Worm (Caenorhabditis elegans) whole organism, L1 larva: ENCODE measurements around the gene Y39A1A.18.

Source experiments
- aly-2 ChIP-seq: fragments of 150-350 bp; optimal IDR thresholded peaks from 2 replicates; lab custom pipeline; 2014; ENCODE audit warnings: missing biosample characterization, missing genetic modification characterization
- egl-27 ChIP-seq, 2 experiments: fragments of 150-350 bp in 1 of 2; sonication (generic microtip); optimal IDR thresholded peaks; 3 replicates each; lab custom pipeline; 2017 to 2018; ENCODE audit warnings: missing biosample characterization in 2 of 2, missing genetic modification characterization in 2 of 2, missing genetic modification reagents in 2 of 2
- lin-13 ChIP-seq: fragments of 150-350 bp; optimal IDR thresholded peaks from 2 replicates; lab custom pipeline; 2014; ENCODE audit warnings: missing biosample characterization, missing genetic modification reagents, missing genetic modification characterization
- lin-14 ChIP-seq: fragments of 200-800 bp; sonication (Bioruptor generic); optimal IDR thresholded peaks from 2 replicates; lab custom pipeline; 2018; ENCODE audit warnings: mild to moderate bottlenecking, missing genetic modification characterization, moderate library complexity, missing compliant biosample characterization
- nhr-76 ChIP-seq: sonication (generic microtip); optimal IDR thresholded peaks from 2 replicates; lab custom pipeline; 2017; ENCODE audit warnings: missing biosample characterization, missing genetic modification characterization
- nhr-90 ChIP-seq: sonication (generic microtip); optimal IDR thresholded peaks from 2 replicates; lab custom pipeline; 2016; ENCODE audit warnings: mild to moderate bottlenecking, missing genetic modification characterization, missing compliant biosample characterization; ENCODE audit not compliant: poor library complexity
- snpc-4 ChIP-seq: fragments of 150-350 bp; optimal IDR thresholded peaks from 2 replicates; lab custom pipeline; 2014; ENCODE audit warnings: missing biosample characterization, missing genetic modification characterization
- tbx-2 ChIP-seq: sonication (generic microtip); optimal IDR thresholded peaks from 2 replicates; lab custom pipeline; 2016; ENCODE audit warnings: missing genetic modification characterization, missing compliant biosample characterization
- unc-86 ChIP-seq: sonication (generic microtip); optimal IDR thresholded peaks from 2 replicates; lab custom pipeline; 2016; ENCODE audit warnings: missing genetic modification characterization, missing compliant biosample characterization
- zag-1 ChIP-seq: fragments of 150-350 bp; optimal IDR thresholded peaks from 2 replicates; lab custom pipeline; 2014; ENCODE audit warnings: missing biosample characterization, missing genetic modification characterization

DNA sequence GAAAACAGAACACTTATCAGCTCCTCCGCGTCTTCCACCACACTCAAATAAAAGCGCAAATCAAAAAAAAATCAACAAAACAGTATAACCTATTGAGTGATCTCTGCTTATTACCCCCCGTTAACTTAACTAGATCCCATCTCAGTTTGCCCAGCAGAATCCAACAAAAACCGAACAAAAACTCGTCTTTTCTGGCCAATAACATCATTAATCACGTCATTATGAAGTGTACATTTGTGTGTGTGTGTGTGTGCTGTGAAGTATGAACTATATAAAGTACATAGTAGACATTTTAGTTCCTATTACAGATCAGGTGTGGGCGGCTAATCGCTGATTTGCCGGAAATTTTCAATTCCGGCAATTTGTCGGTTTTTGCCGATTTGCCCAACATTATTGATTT, 23.8 kb upstream of the Y39A1A.18 start:
- TF ChIP-seq snpc-4 (tag; lab: Kevin White, UChicago) = no peak
- no peak for TF ChIP-seq nhr-90 (tag; lab: Kevin White, UChicago)
- no peak for TF ChIP-seq tbx-2 (tag; lab: Kevin White, UChicago)
- no peak for TF ChIP-seq egl-27 (tag; optimal IDR thresholded peaks at IDR 0.05; lab: Kevin White, UChicago)
- TF ChIP-seq nhr-76 (tag; lab: Kevin White, UChicago) = no peak
- TF ChIP-seq lin-13 (GFP tag; lab: Kevin White, UChicago) = no peak
- no peak for TF ChIP-seq unc-86 (tag; lab: Kevin White, UChicago)
- no peak for TF ChIP-seq aly-2 (tag; lab: Kevin White, UChicago)
- TF ChIP-seq zag-1 (tag; lab: Kevin White, UChicago) = no peak
- no peak for TF ChIP-seq lin-14 (GFP tag; lab: Kevin White, UChicago)
